Worm (Caenorhabditis elegans): ENCODE data around the gene lgc-14.

ce11 chrX:12114024-12114423 lies 2.7 kb downstream of the lgc-14 start, which contains the start of gene lgc-15:
- TF ChIP-seq gmeb-2 (tag; optimal IDR thresholded peaks at IDR 0.05) (no peak), ceh-24 (tag; optimal IDR thresholded peaks at IDR 0.05) (no peak), hlh-30 (tag; optimal IDR thresholded peaks at IDR 0.05; ENCODE audit: insufficient read depth) (no peak), hlh-6 (tag; optimal IDR thresholded peaks at IDR 0.05) (no peak), syd-9 (tag; optimal IDR thresholded peaks at IDR 0.05) (no peak), pha-4 (tag; optimal IDR thresholded peaks at IDR 0.05) (no peak)
